Fruit fly (Drosophila melanogaster) whole organism, embryonic: ENCODE measurements around the gene Tsp97E.

Source experiments
- B-H2 ChIP-seq: fragments of 200-800 bp; sonication (Bioruptor generic); optimal IDR thresholded peaks from 2 replicates; lab custom pipeline; 2018; ENCODE audit warnings: missing biosample characterization, mild to moderate bottlenecking, missing genetic modification characterization
- BtbVII ChIP-seq: fragments of 200-800 bp; sonication (Bioruptor generic); optimal IDR thresholded peaks from 3 replicates; lab custom pipeline; 2017; ENCODE audit warnings: missing biosample characterization, mild to moderate bottlenecking, missing genetic modification characterization
- CG11456 ChIP-seq: fragments of 200-800 bp; sonication (Bioruptor generic); IDR thresholded peaks from 3 replicates; pipeline ENCODE4 v1.3.6; 2022; ENCODE audit warnings: missing biosample characterization, missing genetic modification characterization
- CG12391 ChIP-seq: fragments of 200-800 bp; sonication (Bioruptor generic); optimal IDR thresholded peaks from 3 replicates; lab custom pipeline; 2018; ENCODE audit warnings: missing biosample characterization, mild to moderate bottlenecking, missing genetic modification characterization, moderate library complexity
- CG12769 ChIP-seq: fragments of 200-800 bp; sonication (Bioruptor generic); optimal IDR thresholded peaks from 2 replicates; lab custom pipeline; 2019; ENCODE audit warnings: missing biosample characterization, mild to moderate bottlenecking, missing genetic modification characterization, moderate library complexity
- CG12942 ChIP-seq: fragments of 200-800 bp; sonication (Bioruptor generic); optimal IDR thresholded peaks from 3 replicates; lab custom pipeline; 2016; ENCODE audit warnings: missing biosample characterization, missing genetic modification characterization
- CG16779 ChIP-seq: fragments of 200-800 bp; sonication (Bioruptor generic); IDR thresholded peaks from 2 replicates; pipeline ENCODE4 v1.3.6; 2022; ENCODE audit warnings: missing biosample characterization, missing genetic modification characterization
- CG17912 ChIP-seq: fragments of 200-800 bp; sonication (Bioruptor generic); optimal IDR thresholded peaks from 2 replicates; lab custom pipeline; 2018; ENCODE audit warnings: missing biosample characterization, mild to moderate bottlenecking, missing genetic modification characterization
- CG30020 ChIP-seq: fragments of 200-800 bp; optimal IDR thresholded peaks from 2 replicates; lab custom pipeline; 2019; ENCODE audit warnings: missing biosample characterization, mild to moderate bottlenecking, missing genetic modification characterization, moderate library complexity
- CG32532 ChIP-seq: fragments of 200-800 bp; sonication (Bioruptor generic); IDR thresholded peaks from 2 replicates; pipeline ENCODE4 v1.3.6; 2022; ENCODE audit warnings: missing biosample characterization, missing genetic modification characterization
- CG32767 ChIP-seq: fragments of 200-800 bp; sonication (Bioruptor generic); IDR thresholded peaks from 2 replicates; pipeline ENCODE4 v1.3.6; 2022; ENCODE audit warnings: missing biosample characterization, missing genetic modification characterization
- CG4617 ChIP-seq: fragments of 200-800 bp; sonication (Bioruptor generic); optimal IDR thresholded peaks from 3 replicates; lab custom pipeline; 2016; ENCODE audit warnings: missing biosample characterization, missing genetic modification characterization, borderline replicate concordance
- CG4854 ChIP-seq: fragments of 200-800 bp; sonication (Bioruptor generic); optimal IDR thresholded peaks from 2 replicates; lab custom pipeline; 2016; ENCODE audit warnings: missing biosample characterization, missing genetic modification characterization, inconsistent platforms
- CG8478 ChIP-seq: fragments of >200 bp; optimal IDR thresholded peaks from 2 replicates; lab custom pipeline; 2018
- CTCF ChIP-seq: fragments of 200-800 bp; sonication (Bioruptor generic); optimal IDR thresholded peaks from 2 replicates; lab custom pipeline; 2017; ENCODE audit warnings: missing biosample characterization, mild to moderate bottlenecking, missing genetic modification characterization, moderate library complexity
- Doc3 ChIP-seq: fragments of 200-800 bp; sonication (Bioruptor generic); IDR thresholded peaks from 3 replicates; pipeline ENCODE4 v1.3.6; 2022; ENCODE audit warnings: missing biosample characterization, missing genetic modification characterization; ENCODE audit not compliant: partially characterized antibody
- Dp ChIP-seq: fragments of 200-800 bp; sonication (Bioruptor generic); optimal IDR thresholded peaks from 2 replicates; lab custom pipeline; 2018; ENCODE audit warnings: missing biosample characterization, mild to moderate bottlenecking, missing genetic modification characterization, moderate library complexity
- E2f2 ChIP-seq: fragments of 200-800 bp; sonication (Bioruptor generic); IDR thresholded peaks from 2 replicates; pipeline ENCODE4 v1.3.6; 2022; ENCODE audit warnings: missing biosample characterization, missing genetic modification characterization
- Elba2 ChIP-seq: fragments of 200-800 bp; sonication (Bioruptor generic); optimal IDR thresholded peaks from 3 replicates; lab custom pipeline; 2016; ENCODE audit warnings: missing biosample characterization, missing genetic modification characterization
- Ets65A ChIP-seq: fragments of 200-800 bp; sonication (Bioruptor generic); peaks from one replicate; lab custom pipeline; 2016; ENCODE audit warnings: missing biosample characterization, missing genetic modification characterization
- Hand ChIP-seq: fragments of 200-800 bp; sonication (Bioruptor generic); optimal IDR thresholded peaks from 2 replicates; lab custom pipeline; 2017; ENCODE audit warnings: mild to moderate bottlenecking, missing biosample characterization, missing genetic modification reagents, missing genetic modification characterization
- Hr78 ChIP-seq, 2 experiments: fragments of 200-800 bp in 1 of 2; fragments of >200 bp in 1 of 2; sonication (Bioruptor generic) in 1 of 2; optimal IDR thresholded peaks; 2 replicates each; lab custom pipeline; 2017 to 2019; ENCODE audit warnings: missing biosample characterization in 2 of 2, missing genetic modification characterization in 2 of 2, mild to moderate bottlenecking in 1 of 2, moderate library complexity in 1 of 2
- Lim3 ChIP-seq: fragments of 200-800 bp; sonication (Bioruptor generic); IDR thresholded peaks from 2 replicates; pipeline ENCODE4 v1.3.6; 2022; ENCODE audit warnings: missing biosample characterization, missing genetic modification characterization
- MTF-1 ChIP-seq: fragments of 200-800 bp; sonication (Bioruptor generic); optimal IDR thresholded peaks from 2 replicates; lab custom pipeline; 2018; ENCODE audit warnings: missing biosample characterization, mild to moderate bottlenecking, missing genetic modification characterization, borderline replicate concordance
- Myb ChIP-seq: fragments of 200-800 bp; sonication (Bioruptor generic); optimal IDR thresholded peaks from 2 replicates; lab custom pipeline; 2016; ENCODE audit warnings: missing biosample characterization, missing genetic modification characterization
- NC2β ChIP-seq: fragments of 200-800 bp; sonication (Bioruptor generic); optimal IDR thresholded peaks from 2 replicates; lab custom pipeline; 2016; ENCODE audit warnings: missing biosample characterization, missing genetic modification characterization
- NFAT ChIP-seq: fragments of 200-800 bp; sonication (Bioruptor generic); IDR thresholded peaks from 2 replicates; pipeline ENCODE4 v1.3.6; 2022; ENCODE audit warnings: missing biosample characterization, missing genetic modification characterization
- Opbp ChIP-seq: fragments of 200-800 bp; sonication (Bioruptor generic); IDR thresholded peaks from 3 replicates; pipeline ENCODE4 v1.3.6; 2022; ENCODE audit warnings: missing biosample characterization, missing genetic modification characterization; ENCODE audit not compliant: partially characterized antibody
- Rx ChIP-seq: fragments of 200-800 bp; sonication (Bioruptor generic); IDR thresholded peaks from 2 replicates; pipeline ENCODE4 v1.3.6; 2022; ENCODE audit warnings: missing biosample characterization, missing genetic modification characterization
- Ssrp ChIP-seq: fragments of 200-800 bp; sonication (Bioruptor generic); optimal IDR thresholded peaks from 2 replicates; lab custom pipeline; 2018; ENCODE audit warnings: missing biosample characterization, mild to moderate bottlenecking, missing genetic modification characterization, moderate library complexity
- ash1 ChIP-seq: fragments of 200-800 bp; sonication (Bioruptor generic); optimal IDR thresholded peaks from 2 replicates; lab custom pipeline; 2018; ENCODE audit warnings: missing biosample characterization, mild to moderate bottlenecking, missing genetic modification characterization
- ato ChIP-seq: fragments of 200-800 bp; sonication (Bioruptor generic); IDR thresholded peaks from 2 replicates; pipeline ENCODE4 v1.3.6; 2022; ENCODE audit warnings: missing biosample characterization, missing genetic modification characterization; ENCODE audit not compliant: partially characterized antibody
- cg ChIP-seq: fragments of 200-800 bp; sonication (Bioruptor generic); optimal IDR thresholded peaks from 3 replicates; lab custom pipeline; 2019; ENCODE audit warnings: missing biosample characterization, mild to moderate bottlenecking, missing genetic modification characterization, moderate library complexity
- dm ChIP-seq: fragments of 200-800 bp; sonication (Bioruptor generic); optimal IDR thresholded peaks from 3 replicates; lab custom pipeline; 2016; ENCODE audit warnings: missing biosample characterization, missing genetic modification characterization
- emc ChIP-seq: fragments of 200-800 bp; sonication (Bioruptor generic); optimal IDR thresholded peaks from 2 replicates; lab custom pipeline; 2016; ENCODE audit warnings: missing biosample characterization, missing genetic modification characterization
- ftz-f1 ChIP-seq: fragments of 200-800 bp; sonication (Bioruptor generic); optimal IDR thresholded peaks from 2 replicates; lab custom pipeline; 2016; ENCODE audit warnings: missing biosample characterization, missing genetic modification characterization
- grn ChIP-seq: fragments of 200-800 bp; sonication (Bioruptor generic); optimal IDR thresholded peaks from 3 replicates; lab custom pipeline; 2017; ENCODE audit warnings: missing biosample characterization, missing genetic modification characterization
- hth ChIP-seq: fragments of >200 bp; optimal IDR thresholded peaks from 2 replicates; lab custom pipeline; 2017; ENCODE audit warnings: inconsistent platforms
- jigr1 ChIP-seq: fragments of 200-800 bp; sonication (Bioruptor generic); IDR thresholded peaks from 3 replicates; pipeline ENCODE4 v1.3.6; 2022; ENCODE audit warnings: missing biosample characterization, missing genetic modification characterization
- lbe ChIP-seq: fragments of 200-800 bp; sonication (Bioruptor generic); optimal IDR thresholded peaks from 2 replicates; lab custom pipeline; 2016; ENCODE audit warnings: missing biosample characterization, mild to moderate bottlenecking, missing genetic modification characterization
- peb ChIP-seq: fragments of 200-800 bp; sonication (Bioruptor generic); IDR thresholded peaks from 2 replicates; pipeline ENCODE4 v1.3.6; 2022; ENCODE audit warnings: missing biosample characterization, missing genetic modification characterization
- phol ChIP-seq: fragments of 200-800 bp; sonication (Bioruptor generic); optimal IDR thresholded peaks from 3 replicates; lab custom pipeline; 2018; ENCODE audit warnings: missing biosample characterization, mild to moderate bottlenecking, missing genetic modification characterization, moderate library complexity
- slou ChIP-seq: fragments of 200-800 bp; sonication (Bioruptor generic); optimal IDR thresholded peaks from 3 replicates; lab custom pipeline; 2016; ENCODE audit warnings: missing biosample characterization, missing genetic modification characterization
- tin ChIP-seq: fragments of 200-800 bp; sonication (Bioruptor generic); optimal IDR thresholded peaks from 3 replicates; lab custom pipeline; 2016; ENCODE audit warnings: missing biosample characterization, missing genetic modification characterization
- trh ChIP-seq: fragments of 200-800 bp; sonication (Bioruptor generic); optimal IDR thresholded peaks from 2 replicates; lab custom pipeline; 2016; ENCODE audit warnings: missing biosample characterization, missing genetic modification characterization
- vnd ChIP-seq: fragments of 200-800 bp; sonication (Bioruptor generic); IDR thresholded peaks from 3 replicates; pipeline ENCODE4 v1.3.6; 2022; ENCODE audit warnings: missing biosample characterization, missing genetic modification characterization; ENCODE audit not compliant: partially characterized antibody
- zen2 ChIP-seq: fragments of 200-800 bp; sonication (Bioruptor generic); IDR thresholded peaks from 3 replicates; pipeline ENCODE4 v1.3.6; 2022; ENCODE audit warnings: missing biosample characterization, missing genetic modification characterization; ENCODE audit not compliant: partially characterized antibody

Gene Tsp97E

dm6 chr3R:26958314-26958979 lies 6.2 kb downstream of the Tsp97E start, which contains the start of gene CG6330 (continued):
- TF ChIP-seq Hand (peak; percentile 6), Elba2 (no peak), CG12391 (no peak), cg (no peak), CG12769 (tag; lab: Kevin White, UChicago) (peak; percentile 42), zen2 (GFP tag; lab: Robert Waterston, UW) (peak; percentile 40; the same call in 1 of the 3 replicates), slou (GFP tag; lab: Kevin White, UChicago) (no peak), grn (GFP tag; lab: Kevin White, UChicago) (no peak), trh (GFP tag; lab: Kevin White, UChicago) (no peak), ato (no peak), CG32767 (no peak), Dp (GFP tag; lab: Kevin White, UChicago) (no peak), CG32532 (no peak), Ets65A (GFP tag; lab: Kevin White, UChicago) (peak; percentile 5), tin (GFP tag; lab: Kevin White, UChicago) (no peak), Rx (GFP tag; lab: Robert Waterston, UW) (no peak), jigr1 (GFP tag; lab: Robert Waterston, UW) (no peak), Opbp (GFP tag; lab: Robert Waterston, UW) (no peak), vnd (GFP tag; lab: Robert Waterston, UW) (no peak), CG11456 (GFP tag; lab: Robert Waterston, UW) (no peak)
- TF ChIP-seq, all 482 proteins: peak for 22

- TF ChIP-seq Hr78 (GFP tag; optimal IDR thresholded peaks at IDR 0.05; lab: Kevin White, UChicago) (peak in 1 of 2 experiments; percentile 62), Doc3 (0 out of 3 replicates have a peak, but pooled peaks have one; percentile 13), CG16779 (GFP tag; lab: Robert Waterston, UW) (no peak), NFAT (0 out of 2 replicates have a peak, but pooled peaks have one; percentile 19), lbe (GFP tag; lab: Kevin White, UChicago) (no peak), CG11456 (GFP tag; lab: Robert Waterston, UW) (no peak), dm (GFP tag; lab: Kevin White, UChicago) (no peak), ftz-f1 (GFP tag; lab: Kevin White, UChicago) (peak; percentile 24), CTCF (GFP tag; lab: Kevin White, UChicago) (peak; percentile 2)
Measured at dm6 chr3R:26957132-26957531, 7.5 kb downstream of the Tsp97E start.

- TF ChIP-seq CG11456 (GFP tag; lab: Robert Waterston, UW) (0 out of 3 replicates have a peak, but pooled peaks have one; percentile 45), CG4854 (GFP tag; lab: Kevin White, UChicago) (no peak), Rx (GFP tag; lab: Robert Waterston, UW) (no peak), CG30020 (tag; lab: Kevin White, UChicago) (no peak), B-H2 (GFP tag; lab: Kevin White, UChicago) (no peak), emc (GFP tag; lab: Kevin White, UChicago) (no peak), CG17912 (GFP tag; lab: Kevin White, UChicago) (no peak), NC2β (no peak), peb (no peak), Doc3 (no peak), MTF-1 (GFP tag; lab: Kevin White, UChicago) (no peak), CG12942 (GFP tag; lab: Kevin White, UChicago) (no peak), ash1 (GFP tag; lab: Kevin White, UChicago) (no peak), BtbVII (GFP tag; lab: Kevin White, UChicago) (peak; percentile 7), E2f2 (GFP tag; lab: Robert Waterston, UW) (peak; percentile 21; the same call in 1 of the 2 replicates), CG12769 (tag; lab: Kevin White, UChicago) (no peak), CG8478 (lab: Kevin White, UChicago) (no peak), Myb (GFP tag; lab: Kevin White, UChicago) (no peak), phol (tag; lab: Kevin White, UChicago) (peak; percentile 7), Ssrp (no peak), hth (lab: Kevin White, UChicago) (no peak), CG4617 (GFP tag; lab: Kevin White, UChicago) (no peak), Lim3 (GFP tag; lab: Robert Waterston, UW) (no peak)
Measured at dm6 chr3R:26956376-26957062, 8.1 kb downstream of the Tsp97E start.
